Fruit fly (Drosophila melanogaster): ENCODE results near the gene CG15386.

CG15386 gene

dm6 chr2L:2217067-2217684, at the start of gene CG15386, which contains the start of the genes CG42371 and mio:
TSS of gene CG15386 (minus strand) at chr2L:2217246.
TSS of gene CG42371 (minus strand) at chr2L:2217246.
TSS of gene mio (plus strand) at chr2L:2217290.
- TF ChIP-seq insv (optimal IDR thresholded peaks at IDR 0.05) (no peak), Sin3A (optimal IDR thresholded peaks at IDR 0.05) (no peak), h (optimal IDR thresholded peaks at IDR 0.05) (no peak), Myc (optimal IDR thresholded peaks at IDR 0.05) (no peak), psq (optimal IDR thresholded peaks at IDR 0.05) (no peak), ttk (optimal IDR thresholded peaks at IDR 0.05) (no peak)

dm6 chr2L:2265221-2265620, 48.2 kb upstream of the CG15386 start, which contains the start of gene CG34049:
TSS of gene CG34049 (minus strand) at chr2L:2265321.
- TF ChIP-seq Myc (optimal IDR thresholded peaks at IDR 0.05) (no peak), insv (optimal IDR thresholded peaks at IDR 0.05) (no peak), h (optimal IDR thresholded peaks at IDR 0.05) (no peak), ttk (optimal IDR thresholded peaks at IDR 0.05) (no peak), Sin3A (optimal IDR thresholded peaks at IDR 0.05) (no peak), psq (optimal IDR thresholded peaks at IDR 0.05) (no peak)

dm6 chr2L:2263142-2263541, 46.1 kb upstream of the CG15386 start, which contains the start of gene CG4270:
TSS of gene CG4270 (plus strand) at chr2L:2263442.
- TF ChIP-seq Sin3A (optimal IDR thresholded peaks at IDR 0.05) (no peak), insv (optimal IDR thresholded peaks at IDR 0.05) (no peak), h (optimal IDR thresholded peaks at IDR 0.05) (no peak)

dm6 chr2L:2254950-2255349, 37.9 kb upstream of the CG15386 start, which contains the start of gene Send1:
TSS of gene Send1 (minus strand) at chr2L:2255050.
- TF ChIP-seq psq (optimal IDR thresholded peaks at IDR 0.05) (no peak), Myc (optimal IDR thresholded peaks at IDR 0.05) (no peak), h (optimal IDR thresholded peaks at IDR 0.05) (no peak), insv (optimal IDR thresholded peaks at IDR 0.05) (no peak), Sin3A (optimal IDR thresholded peaks at IDR 0.05) (no peak), ttk (optimal IDR thresholded peaks at IDR 0.05) (no peak)

- TF ChIP-seq h (optimal IDR thresholded peaks at IDR 0.05), result no peak
- TF ChIP-seq ttk (optimal IDR thresholded peaks at IDR 0.05), result no peak
- TF ChIP-seq psq (optimal IDR thresholded peaks at IDR 0.05), result no peak
- no peak for TF ChIP-seq Myc (optimal IDR thresholded peaks at IDR 0.05)
- TF ChIP-seq Sin3A (optimal IDR thresholded peaks at IDR 0.05), result no peak
- TF ChIP-seq insv (optimal IDR thresholded peaks at IDR 0.05), result no peak
Measured at dm6 chr2L:2252745-2253144, 35.7 kb upstream of the CG15386 start, which contains the start of gene CG17234. TSS of gene CG17234 (plus strand) at chr2L:2253045.

dm6 chr2L:2252241-2252640, 35.2 kb upstream of the CG15386 start, which contains the start of gene CG17239:
TSS of gene CG17239 (minus strand) at chr2L:2252341.
- no peak for TF ChIP-seq insv (optimal IDR thresholded peaks at IDR 0.05)
- TF ChIP-seq ttk (optimal IDR thresholded peaks at IDR 0.05), result no peak
- TF ChIP-seq Sin3A (optimal IDR thresholded peaks at IDR 0.05), result no peak
- no peak for TF ChIP-seq h (optimal IDR thresholded peaks at IDR 0.05)
- TF ChIP-seq psq (optimal IDR thresholded peaks at IDR 0.05), result no peak
- TF ChIP-seq Myc (optimal IDR thresholded peaks at IDR 0.05), result no peak

dm6 chr2L:2251175-2251574, 34.1 kb upstream of the CG15386 start, which contains the start of gene Ser12:
TSS of gene Ser12 (minus strand) at chr2L:2251275.
- TF ChIP-seq ttk (optimal IDR thresholded peaks at IDR 0.05) (no peak), Sin3A (optimal IDR thresholded peaks at IDR 0.05) (no peak), psq (optimal IDR thresholded peaks at IDR 0.05) (no peak), Myc (optimal IDR thresholded peaks at IDR 0.05) (no peak), insv (optimal IDR thresholded peaks at IDR 0.05) (no peak), h (optimal IDR thresholded peaks at IDR 0.05) (no peak)

dm6 chr2L:2249578-2249977, 32.5 kb upstream of the CG15386 start:
- TF ChIP-seq psq (optimal IDR thresholded peaks at IDR 0.05) (no peak), h (optimal IDR thresholded peaks at IDR 0.05) (no peak), Myc (optimal IDR thresholded peaks at IDR 0.05) (no peak), ttk (optimal IDR thresholded peaks at IDR 0.05) (no peak), insv (optimal IDR thresholded peaks at IDR 0.05) (no peak), Sin3A (optimal IDR thresholded peaks at IDR 0.05) (no peak)

- no peak for TF ChIP-seq psq (optimal IDR thresholded peaks at IDR 0.05)
- TF ChIP-seq h (optimal IDR thresholded peaks at IDR 0.05), result no peak
- TF ChIP-seq Sin3A (optimal IDR thresholded peaks at IDR 0.05), result no peak
- TF ChIP-seq ttk (optimal IDR thresholded peaks at IDR 0.05), result no peak
- TF ChIP-seq insv (optimal IDR thresholded peaks at IDR 0.05), result no peak
- no peak for TF ChIP-seq Myc (optimal IDR thresholded peaks at IDR 0.05)
Measured at dm6 chr2L:2242783-2243182, 25.7 kb upstream of the CG15386 start.

dm6 chr2L:2242139-2242538, 25.1 kb upstream of the CG15386 start, which contains the start of gene CG4267:
TSS of gene CG4267 (plus strand) at chr2L:2242378.
- TF ChIP-seq Myc (optimal IDR thresholded peaks at IDR 0.05) (no peak), h (optimal IDR thresholded peaks at IDR 0.05) (no peak), psq (optimal IDR thresholded peaks at IDR 0.05) (no peak), insv (optimal IDR thresholded peaks at IDR 0.05) (no peak), Sin3A (optimal IDR thresholded peaks at IDR 0.05) (no peak), ttk (optimal IDR thresholded peaks at IDR 0.05) (no peak)

dm6 chr2L:2240493-2240892, 23.4 kb upstream of the CG15386 start, which contains the start of gene Tengl1:
TSS of gene Tengl1 (minus strand) at chr2L:2240593.
- TF ChIP-seq Myc (optimal IDR thresholded peaks at IDR 0.05) (no peak), psq (optimal IDR thresholded peaks at IDR 0.05) (no peak), h (optimal IDR thresholded peaks at IDR 0.05) (no peak)

dm6 chr2L:2239284-2239683, 22.2 kb upstream of the CG15386 start, which contains the start of gene Tengl2:
TSS of gene Tengl2 (minus strand) at chr2L:2239384.
- TF ChIP-seq psq (optimal IDR thresholded peaks at IDR 0.05), result no peak
- TF ChIP-seq Myc (optimal IDR thresholded peaks at IDR 0.05), result no peak
- no peak for TF ChIP-seq h (optimal IDR thresholded peaks at IDR 0.05)
- TF ChIP-seq ttk (optimal IDR thresholded peaks at IDR 0.05), result no peak
- no peak for TF ChIP-seq insv (optimal IDR thresholded peaks at IDR 0.05)
- no peak for TF ChIP-seq Sin3A (optimal IDR thresholded peaks at IDR 0.05)
